Fruit fly (Drosophila melanogaster) whole organism, embryonic: ENCODE measurements around the gene Cul5.

Experiments
- Ada2b ChIP-seq: fragments of 200-800 bp; sonication (Bioruptor generic); IDR thresholded peaks from 2 replicates; pipeline ENCODE4 v1.3.6; 2022; ENCODE audit warnings: missing biosample characterization, missing genetic modification characterization
- CG10321 ChIP-seq: fragments of 200-800 bp; sonication (Bioruptor generic); IDR thresholded peaks from 2 replicates; pipeline ENCODE4 v1.3.6; 2022; ENCODE audit warnings: missing biosample characterization, missing genetic modification characterization
- CG14050 ChIP-seq: fragments of 200-800 bp; sonication (Bioruptor generic); IDR thresholded peaks from 3 replicates; pipeline ENCODE4 v1.3.6; 2022; ENCODE audit warnings: missing biosample characterization, missing genetic modification characterization
- CG15011 ChIP-seq: fragments of 200-800 bp; sonication (Bioruptor generic); optimal IDR thresholded peaks from 3 replicates; lab custom pipeline; 2018; ENCODE audit warnings: missing biosample characterization, mild to moderate bottlenecking, missing genetic modification characterization
- CG1647 ChIP-seq: fragments of 200-800 bp; sonication (Bioruptor generic); optimal IDR thresholded peaks from 3 replicates; lab custom pipeline; 2016; ENCODE audit warnings: missing biosample characterization, missing genetic modification characterization
- CG17568 ChIP-seq: fragments of 200-800 bp; sonication (Bioruptor generic); optimal IDR thresholded peaks from 2 replicates; lab custom pipeline; 2018; ENCODE audit warnings: missing biosample characterization, mild to moderate bottlenecking, missing genetic modification characterization, moderate library complexity
- CG2116 ChIP-seq: fragments of 200-800 bp; sonication (Bioruptor generic); optimal IDR thresholded peaks from 3 replicates; lab custom pipeline; 2018; ENCODE audit warnings: missing biosample characterization, mild to moderate bottlenecking, missing genetic modification characterization
- CG2678 ChIP-seq: fragments of 200-800 bp; sonication (Bioruptor generic); optimal IDR thresholded peaks from 3 replicates; lab custom pipeline; 2019; ENCODE audit warnings: missing biosample characterization, mild to moderate bottlenecking, missing genetic modification characterization, moderate library complexity
- CG31224 ChIP-seq: fragments of 200-800 bp; sonication (Bioruptor generic); IDR thresholded peaks from 2 replicates; pipeline ENCODE4 v1.3.6; 2022; ENCODE audit warnings: missing biosample characterization, missing genetic modification characterization
- CG32532 ChIP-seq: fragments of 200-800 bp; sonication (Bioruptor generic); IDR thresholded peaks from 2 replicates; pipeline ENCODE4 v1.3.6; 2022; ENCODE audit warnings: missing biosample characterization, missing genetic modification characterization
- CG3847 ChIP-seq: fragments of 200-800 bp; sonication (Bioruptor generic); IDR thresholded peaks from 2 replicates; pipeline ENCODE4 v1.3.6; 2022; ENCODE audit warnings: missing biosample characterization, missing genetic modification characterization
- CG4730 ChIP-seq: fragments of 200-800 bp; sonication (Bioruptor generic); IDR thresholded peaks from 2 replicates; pipeline ENCODE4 v1.3.6; 2022; ENCODE audit warnings: missing biosample characterization, missing genetic modification characterization
- CG5953 ChIP-seq: fragments of 200-800 bp; sonication (Bioruptor generic); IDR thresholded peaks from 2 replicates; pipeline ENCODE4 v1.3.6; 2022; ENCODE audit warnings: missing biosample characterization, missing genetic modification characterization
- CG9215 ChIP-seq: fragments of 200-800 bp; sonication (Bioruptor generic); IDR thresholded peaks from 2 replicates; pipeline ENCODE4 v1.3.6; 2022; ENCODE audit warnings: missing biosample characterization, missing genetic modification characterization
- CG9437 ChIP-seq: fragments of 200-800 bp; sonication (Bioruptor generic); optimal IDR thresholded peaks from 2 replicates; lab custom pipeline; 2018; ENCODE audit warnings: missing biosample characterization, mild to moderate bottlenecking, missing genetic modification characterization
- Camta ChIP-seq: fragments of 200-800 bp; sonication (Bioruptor generic); optimal IDR thresholded peaks from 2 replicates; lab custom pipeline; 2016; ENCODE audit warnings: missing biosample characterization, missing genetic modification characterization
- D ChIP-seq, 2 experiments: fragments of 200-800 bp in 1 of 2; fragments of >200 bp in 1 of 2; sonication (Bioruptor generic) in 1 of 2; optimal IDR thresholded peaks; 2 replicates in 1 of 2; 3 replicates in 1 of 2; lab custom pipeline; 2017; ENCODE audit warnings: mild to moderate bottlenecking in 1 of 2, missing biosample characterization in 1 of 2, missing genetic modification characterization in 1 of 2, missing genetic modification reagents in 1 of 2
- Dip2 ChIP-seq: fragments of 200-800 bp; sonication (Bioruptor generic); IDR thresholded peaks from 2 replicates; pipeline ENCODE4 v1.3.6; 2022; ENCODE audit warnings: missing biosample characterization, missing genetic modification characterization
- E2f2 ChIP-seq: fragments of 200-800 bp; sonication (Bioruptor generic); IDR thresholded peaks from 2 replicates; pipeline ENCODE4 v1.3.6; 2022; ENCODE audit warnings: missing biosample characterization, missing genetic modification characterization
- Fer3 ChIP-seq: fragments of 200-800 bp; sonication (Bioruptor generic); optimal IDR thresholded peaks from 2 replicates; lab custom pipeline; 2018; ENCODE audit warnings: missing biosample characterization, mild to moderate bottlenecking, missing genetic modification characterization, moderate library complexity
- Hr3 ChIP-seq: fragments of 200-800 bp; sonication (Bioruptor generic); optimal IDR thresholded peaks from 3 replicates; lab custom pipeline; 2016; ENCODE audit warnings: missing biosample characterization, missing genetic modification characterization
- Kr ChIP-seq: fragments of 200-800 bp; sonication (Bioruptor generic); optimal IDR thresholded peaks from 2 replicates; lab custom pipeline; 2017; ENCODE audit warnings: missing biosample characterization, mild to moderate bottlenecking, missing genetic modification characterization
- Mrtf ChIP-seq: fragments of 200-800 bp; sonication (Bioruptor generic); IDR thresholded peaks from 3 replicates; pipeline ENCODE4 v1.3.6; 2022; ENCODE audit warnings: missing biosample characterization, missing genetic modification characterization
- Nf-YC ChIP-seq: fragments of 200-800 bp; optimal IDR thresholded peaks from 3 replicates; lab custom pipeline; 2019; ENCODE audit warnings: missing biosample characterization, mild to moderate bottlenecking, missing genetic modification characterization, moderate library complexity
- Optix ChIP-seq: fragments of 200-800 bp; sonication (Bioruptor generic); IDR thresholded peaks from 3 replicates; pipeline ENCODE4 v1.3.6; 2022; ENCODE audit warnings: missing biosample characterization, missing genetic modification characterization
- Six4 ChIP-seq: fragments of 200-800 bp; sonication (Bioruptor generic); optimal IDR thresholded peaks from 2 replicates; lab custom pipeline; 2016; ENCODE audit warnings: missing biosample characterization, missing genetic modification characterization
- Trl ChIP-seq, 3 experiments: fragments of >200 bp in 2 of 3; fragments of 200-800 bp in 1 of 3; sonication (Bioruptor generic) in 1 of 3; optimal IDR thresholded peaks; 2 replicates in 1 of 3; 3 replicates in 2 of 3; lab custom pipeline; 2016 to 2017; ENCODE audit warnings: missing biosample characterization in 1 of 3, missing genetic modification characterization in 1 of 3
- Usf ChIP-seq: fragments of 200-800 bp; sonication (Bioruptor generic); optimal IDR thresholded peaks from 2 replicates; lab custom pipeline; 2017; ENCODE audit warnings: missing genotype, missing biosample characterization, missing genetic modification characterization
- Vsx1 ChIP-seq: fragments of 200-800 bp; sonication (Bioruptor generic); optimal IDR thresholded peaks from 2 replicates; lab custom pipeline; 2017; ENCODE audit warnings: missing biosample characterization, mild to moderate bottlenecking, missing genetic modification characterization, missing genetic modification reagents
- cad ChIP-seq: fragments of >200 bp; optimal IDR thresholded peaks from 2 replicates; lab custom pipeline; 2017; ENCODE audit warnings: missing biosample characterization, missing genetic modification characterization
- caup ChIP-seq: fragments of 200-800 bp; sonication (Bioruptor generic); optimal IDR thresholded peaks from 3 replicates; lab custom pipeline; 2017; ENCODE audit warnings: missing biosample characterization, mild to moderate bottlenecking, missing genetic modification characterization, moderate library complexity; ENCODE audit not compliant: severe bottlenecking
- chm ChIP-seq: fragments of 200-800 bp; sonication (Bioruptor generic); IDR thresholded peaks from 2 replicates; pipeline ENCODE4 v1.3.6; 2022; ENCODE audit warnings: missing biosample characterization, missing genetic modification characterization
- crc ChIP-seq: fragments of 200-800 bp; sonication (Bioruptor generic); optimal IDR thresholded peaks from 2 replicates; lab custom pipeline; 2016; ENCODE audit warnings: missing biosample characterization, missing genetic modification characterization
- dan ChIP-seq: fragments of 200-800 bp; sonication (Bioruptor generic); IDR thresholded peaks from 2 replicates; pipeline ENCODE4 v1.3.6; 2022; ENCODE audit warnings: missing biosample characterization, missing genetic modification characterization
- dimm ChIP-seq: fragments of 200-800 bp; sonication (Bioruptor generic); IDR thresholded peaks from 2 replicates; pipeline ENCODE4 v1.3.6; 2022; ENCODE audit warnings: missing biosample characterization, missing genetic modification characterization
- dmrt11E ChIP-seq: fragments of 200-800 bp; sonication (Bioruptor generic); optimal IDR thresholded peaks from 3 replicates; lab custom pipeline; 2018; ENCODE audit warnings: missing biosample characterization, mild to moderate bottlenecking, missing genetic modification characterization, moderate library complexity
- dmrt99B ChIP-seq: fragments of 200-800 bp; sonication (Bioruptor generic); optimal IDR thresholded peaks from 2 replicates; lab custom pipeline; 2018; ENCODE audit warnings: missing biosample characterization, mild to moderate bottlenecking, missing genetic modification characterization, moderate library complexity
- dpn ChIP-seq, 2 experiments: fragments of 200-800 bp; sonication (Bioruptor generic); optimal IDR thresholded peaks; 3 replicates each; lab custom pipeline; 2016; ENCODE audit warnings: missing biosample characterization in 2 of 2, missing genetic modification characterization in 2 of 2
- h ChIP-seq: fragments of >200 bp; optimal IDR thresholded peaks from 2 replicates; lab custom pipeline; 2017
- jing ChIP-seq: fragments of 200-800 bp; sonication (Bioruptor generic); optimal IDR thresholded peaks from 2 replicates; lab custom pipeline; 2018; ENCODE audit warnings: missing biosample characterization, mild to moderate bottlenecking, missing genetic modification characterization
- knrl ChIP-seq: fragments of 200-800 bp; sonication (Bioruptor generic); IDR thresholded peaks from 3 replicates; pipeline ENCODE4 v1.3.6; 2022; ENCODE audit warnings: missing biosample characterization, missing genetic modification characterization; ENCODE audit not compliant: partially characterized antibody
- luna ChIP-seq: fragments of 200-800 bp; sonication (Bioruptor generic); optimal IDR thresholded peaks from 2 replicates; lab custom pipeline; 2016; ENCODE audit warnings: missing biosample characterization, missing genetic modification characterization
- nmo ChIP-seq: fragments of 200-800 bp; sonication (Bioruptor generic); optimal IDR thresholded peaks from 2 replicates; lab custom pipeline; 2018; ENCODE audit warnings: missing biosample characterization, mild to moderate bottlenecking, missing genetic modification characterization, moderate library complexity
- pho ChIP-seq: fragments of 200-800 bp; sonication (Bioruptor generic); optimal IDR thresholded peaks from 2 replicates; lab custom pipeline; 2016; ENCODE audit warnings: missing biosample characterization, missing genetic modification characterization
- pros ChIP-seq: fragments of 200-800 bp; sonication (Bioruptor generic); optimal IDR thresholded peaks from 3 replicates; lab custom pipeline; 2019; ENCODE audit warnings: missing biosample characterization, mild to moderate bottlenecking, missing genetic modification characterization, moderate library complexity
- sima ChIP-seq: fragments of 200-800 bp; sonication (Bioruptor generic); optimal IDR thresholded peaks from 2 replicates; lab custom pipeline; 2016; ENCODE audit warnings: missing biosample characterization, missing genetic modification characterization
- so ChIP-seq: fragments of 200-800 bp; sonication (Bioruptor generic); IDR thresholded peaks from 3 replicates; pipeline ENCODE4 v1.3.6; 2022; ENCODE audit warnings: missing biosample characterization, missing genetic modification characterization
- sqz ChIP-seq: fragments of 200-800 bp; sonication (Bioruptor generic); optimal IDR thresholded peaks from 3 replicates; lab custom pipeline; 2018; ENCODE audit warnings: missing biosample characterization, mild to moderate bottlenecking, missing genetic modification characterization
- usp ChIP-seq: fragments of >200 bp; optimal IDR thresholded peaks from 2 replicates; lab custom pipeline; 2017; ENCODE audit warnings: missing biosample characterization, missing genetic modification characterization
- zf30C ChIP-seq: fragments of 200-800 bp; sonication (Bioruptor generic); optimal IDR thresholded peaks from 3 replicates; lab custom pipeline; 2018; ENCODE audit warnings: missing biosample characterization, mild to moderate bottlenecking, missing genetic modification characterization

Cul5 gene

DNA sequence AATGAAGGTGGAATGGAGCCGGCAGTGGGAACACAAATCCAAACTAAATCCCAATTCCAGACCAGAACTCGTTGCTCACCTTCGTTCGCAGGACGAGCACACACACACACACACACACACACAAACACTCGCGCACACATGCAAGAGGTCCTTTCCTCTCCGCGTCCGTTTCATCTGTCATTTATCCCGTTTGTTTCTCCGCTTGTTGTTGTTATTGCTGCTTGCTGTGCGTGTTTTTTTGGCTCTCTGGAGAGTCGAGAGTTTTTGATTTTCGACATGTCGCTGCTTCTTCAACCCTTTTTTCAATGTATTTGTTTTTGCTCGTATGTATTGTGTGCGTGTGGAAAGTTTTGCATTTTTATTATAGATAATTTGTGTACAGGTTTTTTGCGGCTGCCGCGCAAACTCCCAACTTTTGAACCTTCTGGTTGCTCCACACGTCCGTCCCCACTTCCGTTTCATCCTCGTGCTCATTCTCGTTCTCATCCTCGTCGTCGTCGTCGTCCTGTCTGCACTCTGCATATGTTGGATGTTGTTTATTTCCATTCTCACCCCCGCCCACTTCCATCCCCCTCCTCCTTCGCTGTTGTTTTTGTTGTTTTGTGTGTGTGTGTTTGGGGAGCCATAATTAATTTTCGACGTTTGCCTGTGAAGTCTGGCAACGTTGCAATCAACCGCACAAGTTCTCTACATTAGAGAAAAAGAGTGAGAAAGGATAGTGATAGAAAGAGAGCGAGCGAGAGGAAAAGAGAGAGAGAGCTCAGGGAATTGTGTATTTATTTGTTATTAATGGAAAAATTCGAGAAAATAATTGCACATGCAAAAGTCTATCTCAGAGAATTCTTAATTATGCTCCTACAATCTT is 6.7 kb upstream of the Cul5 start (continued):
- TF ChIP-seq Nf-YC (tag; lab: Kevin White, UChicago) (no peak), luna (no peak), zf30C (no peak), pros (GFP tag; lab: Kevin White, UChicago) (peak; percentile 19), knrl (no peak), D (optimal IDR thresholded peaks at IDR 0.05; lab: Kevin White, UChicago) (no peak), D (GFP tag; optimal IDR thresholded peaks at IDR 0.05; lab: Kevin White, UChicago) (no peak), Six4 (GFP tag; lab: Kevin White, UChicago) (no peak), dan (GFP tag; lab: Robert Waterston, UW) (no peak), CG4730 (no peak), caup (no peak), h (lab: Kevin White, UChicago) (no peak), CG2116 (GFP tag; lab: Kevin White, UChicago) (no peak), Trl (optimal IDR thresholded peaks at IDR 0.05; lab: Kevin White, UChicago) (peak; percentile 32 to 35), Trl (GFP tag; optimal IDR thresholded peaks at IDR 0.05; lab: Kevin White, UChicago) (no peak), CG10321 (GFP tag; lab: Robert Waterston, UW) (no peak), dimm (no peak), crc (GFP tag; lab: Kevin White, UChicago) (no peak), dmrt11E (tag; lab: Kevin White, UChicago) (no peak), CG3847 (no peak), so (GFP tag; lab: Robert Waterston, UW) (no peak), CG2678 (tag; lab: Kevin White, UChicago) (no peak), Ada2b (GFP tag; lab: Robert Waterston, UW) (no peak), CG9437 (no peak), Mrtf (GFP tag; lab: Robert Waterston, UW) (no peak), jing (GFP tag; lab: Kevin White, UChicago) (no peak), CG32532 (GFP tag; lab: Robert Waterston, UW) (no peak), dpn (GFP tag; optimal IDR thresholded peaks at IDR 0.05; lab: Kevin White, UChicago) (no peak), Usf (GFP tag; lab: Kevin White, UChicago) (no peak), nmo (GFP tag; lab: Kevin White, UChicago) (no peak), E2f2 (GFP tag; lab: Robert Waterston, UW) (no peak), Optix (GFP tag; lab: Robert Waterston, UW) (0 out of 3 replicates have a peak, but pooled peaks have one; percentile 21), CG5953 (GFP tag; lab: Robert Waterston, UW) (no peak), sima (GFP tag; lab: Kevin White, UChicago) (no peak), CG9215 (GFP tag; lab: Robert Waterston, UW) (no peak), cad (GFP tag; lab: Kevin White, UChicago) (no peak), pho (no peak), Hr3 (GFP tag; lab: Kevin White, UChicago) (no peak), CG31224 (GFP tag; lab: Robert Waterston, UW) (no peak), CG15011 (no peak), Vsx1 (GFP tag; lab: Kevin White, UChicago) (no peak), CG1647 (GFP tag; lab: Kevin White, UChicago) (no peak), sqz (GFP tag; lab: Kevin White, UChicago) (peak; percentile 44), CG17568 (GFP tag; lab: Kevin White, UChicago) (no peak), Fer3 (tag; lab: Kevin White, UChicago) (no peak), Dip2 (GFP tag; lab: Robert Waterston, UW) (no peak), chm (GFP tag; lab: Robert Waterston, UW) (0 out of 2 replicates have a peak, but pooled peaks have one; percentile 10), CG14050 (GFP tag; lab: Robert Waterston, UW) (no peak), usp (no peak), Kr (GFP tag; lab: Kevin White, UChicago) (peak; percentile 94), dmrt99B (tag; lab: Kevin White, UChicago) (no peak), Camta (GFP tag; lab: Kevin White, UChicago) (no peak)
